Fruit fly (Drosophila melanogaster) whole organism, embryonic: ENCODE measurements around the gene Nepl18.

Experiments used
- Atf6 ChIP-seq: fragments of 200-800 bp; sonication (Bioruptor generic); IDR thresholded peaks from 2 replicates; pipeline ENCODE4 v1.3.6; 2022; ENCODE audit warnings: missing biosample characterization, missing genetic modification characterization
- CG10147 ChIP-seq: fragments of 200-800 bp; sonication (Bioruptor generic); optimal IDR thresholded peaks from 2 replicates; lab custom pipeline; 2019; ENCODE audit warnings: missing biosample characterization, mild to moderate bottlenecking, missing genetic modification characterization, moderate library complexity
- CG10431 ChIP-seq: fragments of 200-800 bp; sonication (Bioruptor generic); optimal IDR thresholded peaks from 3 replicates; lab custom pipeline; 2018; ENCODE audit warnings: missing biosample characterization, mild to moderate bottlenecking, missing genetic modification characterization
- CG10654 ChIP-seq: fragments of 200-800 bp; sonication (Bioruptor generic); optimal IDR thresholded peaks from 2 replicates; lab custom pipeline; 2016; ENCODE audit warnings: missing biosample characterization, missing genetic modification characterization
- CG14050 ChIP-seq: fragments of 200-800 bp; sonication (Bioruptor generic); IDR thresholded peaks from 3 replicates; pipeline ENCODE4 v1.3.6; 2022; ENCODE audit warnings: missing biosample characterization, missing genetic modification characterization
- CG18619 ChIP-seq: fragments of 200-800 bp; sonication (Bioruptor generic); optimal IDR thresholded peaks from 3 replicates; lab custom pipeline; 2017; ENCODE audit warnings: missing biosample characterization, mild to moderate bottlenecking, missing genetic modification characterization
- CG30431 ChIP-seq: fragments of 200-800 bp; sonication (Bioruptor generic); optimal IDR thresholded peaks from 2 replicates; lab custom pipeline; 2017; ENCODE audit warnings: missing biosample characterization, missing genetic modification characterization
- CG31388 ChIP-seq: fragments of 200-800 bp; sonication (Bioruptor generic); optimal IDR thresholded peaks from 2 replicates; lab custom pipeline; 2016; ENCODE audit warnings: missing biosample characterization, missing genetic modification characterization
- CG33557 ChIP-seq: fragments of 200-800 bp; sonication (Bioruptor generic); optimal IDR thresholded peaks from 2 replicates; lab custom pipeline; 2019; ENCODE audit warnings: missing biosample characterization, mild to moderate bottlenecking, missing genetic modification characterization, moderate library complexity
- CG4424 ChIP-seq: fragments of 200-800 bp; sonication (Bioruptor generic); optimal IDR thresholded peaks from 3 replicates; lab custom pipeline; 2016; ENCODE audit warnings: missing biosample characterization, missing genetic modification characterization
- CG6254 ChIP-seq: fragments of 200-800 bp; sonication (Bioruptor generic); optimal IDR thresholded peaks from 3 replicates; lab custom pipeline; 2017; ENCODE audit warnings: mild to moderate bottlenecking, missing biosample characterization, missing genetic modification reagents, missing genetic modification characterization
- CG6683 ChIP-seq: fragments of 200-800 bp; sonication (Bioruptor generic); optimal IDR thresholded peaks from 2 replicates; lab custom pipeline; 2017; ENCODE audit warnings: missing biosample characterization, mild to moderate bottlenecking, missing genetic modification characterization, missing genetic modification reagents
- CG7357 ChIP-seq: fragments of 200-800 bp; sonication (Bioruptor generic); IDR thresholded peaks from 3 replicates; pipeline ENCODE4 v1.3.6; 2022; ENCODE audit warnings: missing biosample characterization, missing genetic modification characterization
- CG8765 ChIP-seq: fragments of 200-800 bp; sonication (Bioruptor generic); IDR thresholded peaks from 2 replicates; pipeline ENCODE4 v1.3.6; 2022; ENCODE audit warnings: missing biosample characterization, missing genetic modification characterization
- CG8944 ChIP-seq: fragments of 200-800 bp; sonication (Bioruptor generic); optimal IDR thresholded peaks from 3 replicates; lab custom pipeline; 2016; ENCODE audit warnings: missing biosample characterization, missing genetic modification characterization
- CG9727 ChIP-seq: fragments of 200-800 bp; sonication (Bioruptor generic); optimal IDR thresholded peaks from 3 replicates; lab custom pipeline; 2017; ENCODE audit warnings: missing biosample characterization, mild to moderate bottlenecking, missing genetic modification characterization
- Deaf1 ChIP-seq: fragments of 200-800 bp; optimal IDR thresholded peaks from 3 replicates; lab custom pipeline; 2019; ENCODE audit warnings: missing biosample characterization, mild to moderate bottlenecking, missing genetic modification characterization, moderate library complexity
- Dip2 ChIP-seq: fragments of 200-800 bp; sonication (Bioruptor generic); IDR thresholded peaks from 2 replicates; pipeline ENCODE4 v1.3.6; 2022; ENCODE audit warnings: missing biosample characterization, missing genetic modification characterization
- Doc3 ChIP-seq: fragments of 200-800 bp; sonication (Bioruptor generic); IDR thresholded peaks from 3 replicates; pipeline ENCODE4 v1.3.6; 2022; ENCODE audit warnings: missing biosample characterization, missing genetic modification characterization; ENCODE audit not compliant: partially characterized antibody
- ERR ChIP-seq: fragments of 200-800 bp; sonication (Bioruptor generic); optimal IDR thresholded peaks from 2 replicates; lab custom pipeline; 2016; ENCODE audit warnings: missing biosample characterization, missing genetic modification characterization
- Fer2 ChIP-seq: fragments of 200-800 bp; sonication (Bioruptor generic); optimal IDR thresholded peaks from 2 replicates; lab custom pipeline; 2018; ENCODE audit warnings: missing biosample characterization, mild to moderate bottlenecking, missing genetic modification characterization, moderate library complexity
- GATAe ChIP-seq: fragments of 200-800 bp; sonication (Bioruptor generic); conservative IDR thresholded peaks from 2 replicates; pipeline ENCODE4 v1.3.6; 2022; ENCODE audit warnings: missing biosample characterization, missing genetic modification characterization
- HLH54F ChIP-seq: fragments of 200-800 bp; sonication (Bioruptor generic); optimal IDR thresholded peaks from 3 replicates; lab custom pipeline; 2016; ENCODE audit warnings: missing biosample characterization, missing genetic modification characterization
- Hr3 ChIP-seq: fragments of 200-800 bp; sonication (Bioruptor generic); optimal IDR thresholded peaks from 3 replicates; lab custom pipeline; 2016; ENCODE audit warnings: missing biosample characterization, missing genetic modification characterization
- MTF-1 ChIP-seq: fragments of 200-800 bp; sonication (Bioruptor generic); optimal IDR thresholded peaks from 2 replicates; lab custom pipeline; 2018; ENCODE audit warnings: missing biosample characterization, mild to moderate bottlenecking, missing genetic modification characterization, borderline replicate concordance
- Poxn ChIP-seq: fragments of 200-800 bp; sonication (Bioruptor generic); IDR thresholded peaks from 2 replicates; pipeline ENCODE4 v1.3.6; 2022; ENCODE audit warnings: missing biosample characterization, missing genetic modification characterization
- Spps ChIP-seq: fragments of 200-800 bp; sonication (Bioruptor generic); optimal IDR thresholded peaks from 2 replicates; lab custom pipeline; 2018; ENCODE audit warnings: missing biosample characterization, mild to moderate bottlenecking, missing genetic modification characterization
- Sry-β ChIP-seq: fragments of 200-800 bp; sonication (Bioruptor generic); optimal IDR thresholded peaks from 2 replicates; lab custom pipeline; 2018; ENCODE audit warnings: missing biosample characterization, mild to moderate bottlenecking, missing genetic modification characterization, moderate library complexity
- Xrp1 ChIP-seq: fragments of 200-800 bp; sonication (Bioruptor generic); IDR thresholded peaks from 2 replicates; pipeline ENCODE4 v1.3.6; 2022; ENCODE audit warnings: missing biosample characterization, missing genetic modification characterization
- ase ChIP-seq: fragments of 200-800 bp; sonication (Bioruptor generic); IDR thresholded peaks from 3 replicates; pipeline ENCODE4 v1.3.6; 2022; ENCODE audit warnings: missing biosample characterization, missing genetic modification characterization
- ato ChIP-seq: fragments of 200-800 bp; sonication (Bioruptor generic); IDR thresholded peaks from 2 replicates; pipeline ENCODE4 v1.3.6; 2022; ENCODE audit warnings: missing biosample characterization, missing genetic modification characterization; ENCODE audit not compliant: partially characterized antibody
- bab2 ChIP-seq: fragments of 200-800 bp; sonication (Bioruptor generic); optimal IDR thresholded peaks from 2 replicates; lab custom pipeline; 2016; ENCODE audit warnings: missing biosample characterization, missing genetic modification characterization
- bowl ChIP-seq: fragments of 200-800 bp; sonication (Bioruptor generic); IDR thresholded peaks from 2 replicates; pipeline ENCODE4 v1.3.6; 2022; ENCODE audit warnings: missing biosample characterization, missing genetic modification characterization
- btn ChIP-seq: fragments of 200-800 bp; sonication (Bioruptor generic); optimal IDR thresholded peaks from 2 replicates; lab custom pipeline; 2016; ENCODE audit warnings: missing biosample characterization, missing genetic modification characterization
- cwo ChIP-seq: fragments of 200-800 bp; sonication (Bioruptor generic); optimal IDR thresholded peaks from 3 replicates; lab custom pipeline; 2017; ENCODE audit warnings: missing biosample characterization, missing genetic modification characterization, mild to moderate bottlenecking, moderate library complexity, missing genetic modification reagents
- fd3F ChIP-seq: fragments of 200-800 bp; sonication (Bioruptor generic); optimal IDR thresholded peaks from 2 replicates; lab custom pipeline; 2018; ENCODE audit warnings: missing biosample characterization, mild to moderate bottlenecking, missing genetic modification characterization, moderate library complexity
- grau ChIP-seq: fragments of 200-800 bp; optimal IDR thresholded peaks from 3 replicates; lab custom pipeline; 2019; ENCODE audit warnings: missing biosample characterization, mild to moderate bottlenecking, missing genetic modification characterization, moderate library complexity
- gsb-n ChIP-seq: fragments of 200-800 bp; sonication (Bioruptor generic); optimal IDR thresholded peaks from 3 replicates; lab custom pipeline; 2018; ENCODE audit warnings: missing biosample characterization, mild to moderate bottlenecking, missing genetic modification characterization
- jigr1 ChIP-seq: fragments of 200-800 bp; sonication (Bioruptor generic); IDR thresholded peaks from 3 replicates; pipeline ENCODE4 v1.3.6; 2022; ENCODE audit warnings: missing biosample characterization, missing genetic modification characterization
- jumu ChIP-seq: fragments of 200-800 bp; sonication (Bioruptor generic); optimal IDR thresholded peaks from 3 replicates; lab custom pipeline; 2016; ENCODE audit warnings: missing biosample characterization, missing genetic modification characterization
- luna ChIP-seq: fragments of 200-800 bp; sonication (Bioruptor generic); optimal IDR thresholded peaks from 2 replicates; lab custom pipeline; 2016; ENCODE audit warnings: missing biosample characterization, missing genetic modification characterization
- pb ChIP-seq: fragments of 200-800 bp; sonication (Bioruptor generic); optimal IDR thresholded peaks from 3 replicates; lab custom pipeline; 2016; ENCODE audit warnings: missing biosample characterization, missing genetic modification characterization
- pfk ChIP-seq: fragments of 200-800 bp; sonication (Bioruptor generic); optimal IDR thresholded peaks from 2 replicates; lab custom pipeline; 2018; ENCODE audit warnings: missing biosample characterization, mild to moderate bottlenecking, missing genetic modification characterization, moderate library complexity
- sd ChIP-seq: fragments of 200-800 bp; sonication (Bioruptor generic); optimal IDR thresholded peaks from 3 replicates; lab custom pipeline; 2018; ENCODE audit warnings: missing biosample characterization, mild to moderate bottlenecking, missing genetic modification characterization, moderate library complexity
- slou ChIP-seq: fragments of 200-800 bp; sonication (Bioruptor generic); optimal IDR thresholded peaks from 3 replicates; lab custom pipeline; 2016; ENCODE audit warnings: missing biosample characterization, missing genetic modification characterization
- so ChIP-seq: fragments of 200-800 bp; sonication (Bioruptor generic); IDR thresholded peaks from 3 replicates; pipeline ENCODE4 v1.3.6; 2022; ENCODE audit warnings: missing biosample characterization, missing genetic modification characterization
- usp ChIP-seq: fragments of >200 bp; optimal IDR thresholded peaks from 2 replicates; lab custom pipeline; 2017; ENCODE audit warnings: missing biosample characterization, missing genetic modification characterization
- zen ChIP-seq: fragments of 200-800 bp; sonication (Bioruptor generic); optimal IDR thresholded peaks from 3 replicates; lab custom pipeline; 2018; ENCODE audit warnings: missing biosample characterization, mild to moderate bottlenecking, missing genetic modification characterization, moderate library complexity
- zf30C ChIP-seq: fragments of 200-800 bp; sonication (Bioruptor generic); optimal IDR thresholded peaks from 3 replicates; lab custom pipeline; 2018; ENCODE audit warnings: missing biosample characterization, mild to moderate bottlenecking, missing genetic modification characterization

Gene Nepl18

DNA sequence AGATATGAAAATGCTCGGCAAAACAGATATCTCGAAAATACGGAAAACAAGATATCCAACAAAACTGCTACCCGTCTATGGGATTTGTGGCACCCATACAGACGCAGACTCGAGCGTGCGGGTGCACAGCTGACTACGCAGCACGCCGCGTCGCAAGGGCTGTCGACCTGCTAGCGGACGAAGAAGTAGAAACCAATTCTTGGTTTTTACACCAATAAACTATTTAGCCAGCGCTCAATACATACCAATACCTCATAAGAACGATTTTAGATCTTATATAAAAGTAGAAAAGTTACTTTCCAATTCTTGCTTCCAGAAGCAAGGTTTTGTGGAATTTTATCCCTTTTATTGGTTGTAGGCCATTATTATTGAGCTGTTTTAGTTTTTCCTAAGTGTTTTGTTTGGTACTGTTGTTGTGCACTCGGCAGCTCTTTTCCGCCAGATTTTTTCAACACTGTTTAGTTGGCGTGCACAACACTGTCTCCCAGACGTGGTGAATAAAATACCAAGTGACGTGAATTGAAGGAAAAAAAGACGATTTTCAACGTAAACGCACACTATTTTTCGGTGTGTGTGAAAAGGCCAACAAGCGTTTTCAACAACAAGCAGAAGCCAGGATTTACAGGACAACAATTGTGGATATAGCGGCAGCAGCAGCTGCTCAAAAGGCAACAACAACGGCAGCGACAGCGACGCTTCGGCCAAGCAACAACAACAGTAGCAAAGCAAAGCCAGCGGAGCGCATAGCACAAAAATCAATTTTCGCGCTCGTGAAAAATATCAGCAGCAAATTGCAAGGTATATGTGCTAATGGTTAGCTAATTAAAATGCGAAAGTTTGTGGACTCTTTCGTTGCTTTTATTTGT is 13.4 kb downstream of the Nepl18 start (continued):
- TF ChIP-seq CG10431 (GFP tag; lab: Kevin White, UChicago) (peak; percentile 33), pb (GFP tag; lab: Kevin White, UChicago) (peak; percentile 82), zf30C (GFP tag; lab: Kevin White, UChicago) (no peak), CG8765 (GFP tag; lab: Robert Waterston, UW) (peak; percentile 38; the same call in 1 of the 2 replicates), CG10654 (GFP tag; lab: Kevin White, UChicago) (peak; percentile 80), so (GFP tag; lab: Robert Waterston, UW) (peak; percentile 73; the same call in 2 of the 3 replicates), MTF-1 (peak; percentile 58), CG30431 (GFP tag; lab: Kevin White, UChicago) (peak; percentile 28), pfk (GFP tag; lab: Kevin White, UChicago) (peak; percentile 34), ERR (GFP tag; lab: Kevin White, UChicago) (peak; percentile 75), CG31388 (peak; percentile 66), bab2 (peak; percentile 78), btn (GFP tag; lab: Kevin White, UChicago) (no peak), CG14050 (GFP tag; lab: Robert Waterston, UW) (peak; percentile 56; the same call in 2 of the 3 replicates), GATAe (GFP tag; lab: Robert Waterston, UW) (no peak), CG9727 (GFP tag; lab: Kevin White, UChicago) (peak; percentile 65), jumu (GFP tag; lab: Kevin White, UChicago) (peak; percentile 90), Spps (tag; lab: Kevin White, UChicago) (no peak), Hr3 (GFP tag; lab: Kevin White, UChicago) (peak; percentile 75), ato (GFP tag; lab: Robert Waterston, UW) (no peak), usp (GFP tag; lab: Kevin White, UChicago) (no peak), Doc3 (GFP tag; lab: Robert Waterston, UW) (no peak), slou (peak; percentile 53), Atf6 (GFP tag; lab: Robert Waterston, UW) (peak; percentile 68), bowl (no peak), Deaf1 (tag; lab: Kevin White, UChicago) (peak; percentile 48), Poxn (GFP tag; lab: Robert Waterston, UW) (peak; percentile 46), cwo (GFP tag; lab: Kevin White, UChicago) (peak; percentile 71), CG6683 (GFP tag; lab: Kevin White, UChicago) (peak; percentile 63), CG6254 (GFP tag; lab: Kevin White, UChicago) (peak; percentile 15), fd3F (GFP tag; lab: Kevin White, UChicago) (peak; percentile 70), sd (tag; lab: Kevin White, UChicago) (peak; percentile 99), CG10147 (GFP tag; lab: Kevin White, UChicago) (peak; percentile 79), CG4424 (peak; percentile 79), Sry-β (GFP tag; lab: Kevin White, UChicago) (peak; percentile 80), jigr1 (GFP tag; lab: Robert Waterston, UW) (no peak), CG8944 (peak; percentile 88), Xrp1 (GFP tag; lab: Robert Waterston, UW) (peak; percentile 77), zen (tag; lab: Kevin White, UChicago) (peak; percentile 21), luna (GFP tag; lab: Kevin White, UChicago) (peak; percentile 55), CG7357 (peak; percentile 59; the same call in 1 of the 3 replicates), grau (tag; lab: Kevin White, UChicago) (peak; percentile 77), CG18619 (GFP tag; lab: Kevin White, UChicago) (peak; percentile 80), Fer2 (peak; percentile 80), gsb-n (tag; lab: Kevin White, UChicago) (no peak), Dip2 (GFP tag; lab: Robert Waterston, UW) (no peak), HLH54F (peak; percentile 91), CG33557 (GFP tag; lab: Kevin White, UChicago) (peak; percentile 31), ase (GFP tag; lab: Robert Waterston, UW) (peak; percentile 54; the same call in 1 of the 3 replicates)
